Worm (Caenorhabditis elegans) whole organism, L3 larva: ENCODE results near the gene eco-1.

ENCODE experiments used
- R02D3.7 ChIP-seq: fragments of 150-350 bp; optimal IDR thresholded peaks from 2 replicates; lab custom pipeline; 2014; ENCODE audit warnings: missing biosample characterization, missing genetic modification characterization
- ceh-28 ChIP-seq: fragments of 150-350 bp; optimal IDR thresholded peaks from 2 replicates; lab custom pipeline; 2014; ENCODE audit warnings: missing biosample characterization, missing genetic modification reagents, missing genetic modification characterization
- elt-1 ChIP-seq: fragments of 150-350 bp; optimal IDR thresholded peaks from 2 replicates; lab custom pipeline; 2014; ENCODE audit warnings: missing biosample characterization, missing genetic modification characterization
- fos-1 ChIP-seq: fragments of 150-350 bp; optimal IDR thresholded peaks from 2 replicates; lab custom pipeline; 2014; ENCODE audit warnings: missing biosample characterization, missing genetic modification characterization
- lin-15B ChIP-seq: fragments of 150-350 bp; optimal IDR thresholded peaks from 2 replicates; lab custom pipeline; 2014; ENCODE audit warnings: missing biosample characterization, missing genetic modification characterization
- lsy-12 ChIP-seq: sonication (generic microtip); optimal IDR thresholded peaks from 2 replicates; lab custom pipeline; 2016; ENCODE audit warnings: mild to moderate bottlenecking, missing genetic modification characterization, missing compliant biosample characterization
- nfya-1 ChIP-seq: sonication (generic microtip); optimal IDR thresholded peaks from 2 replicates; lab custom pipeline; 2017; ENCODE audit warnings: missing genetic modification characterization, mild to moderate bottlenecking, missing compliant biosample characterization, antibody characterized with exemption, moderate library complexity; ENCODE audit not compliant: insufficient read depth
- nhr-11 ChIP-seq: fragments of 150-350 bp; optimal IDR thresholded peaks from 2 replicates; lab custom pipeline; 2014; ENCODE audit warnings: missing biosample characterization, missing genetic modification characterization
- nhr-237 ChIP-seq: fragments of 150-350 bp; optimal IDR thresholded peaks from 2 replicates; lab custom pipeline; 2014; ENCODE audit warnings: missing biosample characterization, missing genetic modification characterization
- nhr-25 ChIP-seq: sonication (generic microtip); optimal IDR thresholded peaks from 2 replicates; lab custom pipeline; 2017; ENCODE audit warnings: missing biosample characterization, missing genetic modification characterization
- skn-1 ChIP-seq: fragments of 150-350 bp; optimal IDR thresholded peaks from 2 replicates; lab custom pipeline; 2014; ENCODE audit warnings: missing biosample characterization, missing genetic modification characterization
- tbx-2 ChIP-seq: sonication (generic microtip); optimal IDR thresholded peaks from 2 replicates; lab custom pipeline; 2016; ENCODE audit warnings: mild to moderate bottlenecking, missing genetic modification characterization, missing compliant biosample characterization
- unc-39 ChIP-seq: sonication (generic microtip); optimal IDR thresholded peaks from 4 replicates; lab custom pipeline; 2017; ENCODE audit warnings: missing biosample characterization, missing genetic modification characterization

eco-1 gene

ce11 chrIII:7310662-7311340, 48.1 kb downstream of the eco-1 start, which contains the start of the genes F56C9.6 and F56C9.3:
Gene F56C9.6, minus strand, starts transcription at chrIII:7310773.
Gene F56C9.3, plus strand, starts transcription at chrIII:7311290.
- TF ChIP-seq lin-15B: no peak
- no peak for TF ChIP-seq lsy-12 (tag; lab: Kevin White, UChicago)
- no peak for TF ChIP-seq tbx-2 (tag; lab: Kevin White, UChicago)
- no peak for TF ChIP-seq nhr-25 (tag; lab: Kevin White, UChicago)
- TF ChIP-seq nhr-11 (tag; lab: Kevin White, UChicago): no peak
- no peak for TF ChIP-seq R02D3.7
- no peak for TF ChIP-seq nfya-1 (tag; lab: Kevin White, UChicago)
- no peak for TF ChIP-seq elt-1 (tag; lab: Kevin White, UChicago)
- no peak for TF ChIP-seq fos-1 (tag; lab: Kevin White, UChicago)
- TF ChIP-seq skn-1: no peak
- TF ChIP-seq unc-39 (tag; lab: Kevin White, UChicago): no peak

- TF ChIP-seq ceh-28 (peak; percentile 32), nhr-237 (tag; lab: Kevin White, UChicago) (no peak)
Observed at ce11 chrIII:7308600-7309109, 50.2 kb downstream of the eco-1 start, which contains the start of gene acbp-4. Gene acbp-4, minus strand, starts transcription at chrIII:7309109.
